Worm (Caenorhabditis elegans) whole organism, midembryonic: Measurements from ENCODE around the gene F21H7.5.
A peak's percentile ranks its signal among the peaks of the same experiment; 100 is the strongest.

ENCODE experiments used
- T22C8.4 ChIP-seq: fragments of 200-800 bp; sonication (Bioruptor generic); IDR thresholded peaks from 2 replicates; pipeline ENCODE4 v1.3.6; 2022; ENCODE audit warnings: missing genetic modification characterization, missing compliant biosample characterization
- cog-1 ChIP-seq: sonication (generic microtip); optimal IDR thresholded peaks from 2 replicates; lab custom pipeline; 2016; ENCODE audit warnings: missing genetic modification characterization, missing compliant biosample characterization
- flt-1 ChIP-seq: fragments of 200-800 bp; sonication (Bioruptor generic); IDR thresholded peaks from 2 replicates; pipeline ENCODE4 v1.3.6; 2022; ENCODE audit warnings: missing genetic modification characterization, missing compliant biosample characterization
- klf-2 ChIP-seq: fragments of 200-800 bp; sonication (Bioruptor generic); conservative IDR thresholded peaks from 2 replicates; pipeline ENCODE4 v1.3.6; 2022; ENCODE audit warnings: missing genetic modification reagents, missing genetic modification characterization, missing compliant biosample characterization
- med-1 ChIP-seq: sonication (generic microtip); optimal IDR thresholded peaks from 2 replicates; lab custom pipeline; 2017; ENCODE audit warnings: missing genetic modification characterization, mild to moderate bottlenecking, missing compliant biosample characterization, antibody characterized with exemption, missing genetic modification reagents; ENCODE audit not compliant: insufficient read depth
- ref-1 ChIP-seq: fragments of 200-800 bp; sonication (Bioruptor generic); conservative IDR thresholded peaks from 2 replicates; pipeline ENCODE4 v1.3.6; 2022; ENCODE audit warnings: missing genetic modification reagents, missing genetic modification characterization, missing compliant biosample characterization
- tab-1 ChIP-seq: fragments of 200-800 bp; sonication (Bioruptor generic); IDR thresholded peaks from 2 replicates; pipeline ENCODE4 v1.3.6; 2022; ENCODE audit warnings: missing genetic modification characterization, missing compliant biosample characterization
- ztf-23 ChIP-seq: fragments of 200-800 bp; sonication (Bioruptor generic); IDR thresholded peaks from 2 replicates; pipeline ENCODE4 v1.3.6; 2022; ENCODE audit warnings: missing genetic modification reagents, missing genetic modification characterization, missing compliant biosample characterization
- ztf-29 ChIP-seq: fragments of 200-800 bp; sonication (Bioruptor generic); IDR thresholded peaks from 2 replicates; pipeline ENCODE4 v1.3.6; 2022; ENCODE audit warnings: missing genetic modification reagents, missing genetic modification characterization, missing compliant biosample characterization

F21H7.5 gene

ce11 chrV:16210257-16211002 lies 26.9 kb upstream of the F21H7.5 start, which contains the start of gene F11A5.16:
Gene F11A5.16 (plus strand): TSS chrV:16210952.
- TF ChIP-seq tab-1 (GFP tag; lab: Robert Waterston, UW) = 0 out of 2 replicates have a peak, but pooled peaks have one; percentile 18
- no peak for TF ChIP-seq med-1 (GFP tag; lab: Kevin White, UChicago)

ce11 chrV:16211713-16212112 lies 25.6 kb upstream of the F21H7.5 start:
- TF ChIP-seq med-1 (GFP tag; lab: Kevin White, UChicago) (no peak), cog-1 (tag; lab: Kevin White, UChicago) (no peak), ztf-23 (GFP tag; lab: Robert Waterston, UW) (no peak), ref-1 (GFP tag; lab: Robert Waterston, UW) (no peak), T22C8.4 (GFP tag; lab: Robert Waterston, UW) (no peak), tab-1 (GFP tag; lab: Robert Waterston, UW) (no peak), ztf-29 (GFP tag; lab: Robert Waterston, UW) (no peak), klf-2 (no peak), flt-1 (GFP tag; lab: Robert Waterston, UW) (no peak)

- TF ChIP-seq tab-1 (GFP tag; lab: Robert Waterston, UW) (no peak), med-1 (GFP tag; lab: Kevin White, UChicago) (no peak), ztf-23 (GFP tag; lab: Robert Waterston, UW) (no peak), ref-1 (GFP tag; lab: Robert Waterston, UW) (no peak), klf-2 (no peak), T22C8.4 (GFP tag; lab: Robert Waterston, UW) (no peak), ztf-29 (GFP tag; lab: Robert Waterston, UW) (no peak), flt-1 (GFP tag; lab: Robert Waterston, UW) (no peak), cog-1 (tag; lab: Kevin White, UChicago) (no peak)
Measured at ce11 chrV:16213323-16213722, 24.0 kb upstream of the F21H7.5 start.

ce11 chrV:16214505-16214904 lies 22.8 kb upstream of the F21H7.5 start, which contains the start of gene F11A5.9:
Gene F11A5.9 (plus strand): TSS chrV:16214890.
- TF ChIP-seq tab-1 (GFP tag; lab: Robert Waterston, UW) = no peak
- TF ChIP-seq klf-2 = no peak
- TF ChIP-seq ztf-23 (GFP tag; lab: Robert Waterston, UW) = no peak
- no peak for TF ChIP-seq med-1 (GFP tag; lab: Kevin White, UChicago)
- TF ChIP-seq cog-1 (tag; lab: Kevin White, UChicago) = no peak
- no peak for TF ChIP-seq ref-1 (GFP tag; lab: Robert Waterston, UW)
- no peak for TF ChIP-seq flt-1 (GFP tag; lab: Robert Waterston, UW)
- no peak for TF ChIP-seq ztf-29 (GFP tag; lab: Robert Waterston, UW)
- TF ChIP-seq T22C8.4 (GFP tag; lab: Robert Waterston, UW) = no peak

- TF ChIP-seq T22C8.4 (GFP tag; lab: Robert Waterston, UW) = no peak
- no peak for TF ChIP-seq ztf-29 (GFP tag; lab: Robert Waterston, UW)
- no peak for TF ChIP-seq ztf-23 (GFP tag; lab: Robert Waterston, UW)
- no peak for TF ChIP-seq klf-2
- no peak for TF ChIP-seq tab-1 (GFP tag; lab: Robert Waterston, UW)
- TF ChIP-seq flt-1 (GFP tag; lab: Robert Waterston, UW) = no peak
Measured at ce11 chrV:16218522-16218921, 18.8 kb upstream of the F21H7.5 start, which contains the start of gene F11A5.15. Gene F11A5.15 (minus strand): TSS chrV:16218622.

- no peak for TF ChIP-seq ztf-23 (GFP tag; lab: Robert Waterston, UW)
- no peak for TF ChIP-seq flt-1 (GFP tag; lab: Robert Waterston, UW)
- TF ChIP-seq med-1 (GFP tag; lab: Kevin White, UChicago) = no peak
- no peak for TF ChIP-seq tab-1 (GFP tag; lab: Robert Waterston, UW)
- TF ChIP-seq ref-1 (GFP tag; lab: Robert Waterston, UW) = no peak
- no peak for TF ChIP-seq ztf-29 (GFP tag; lab: Robert Waterston, UW)
- TF ChIP-seq T22C8.4 (GFP tag; lab: Robert Waterston, UW) = no peak
- TF ChIP-seq cog-1 (tag; lab: Kevin White, UChicago) = no peak
Measured at ce11 chrV:16218972-16219757, 18.2 kb upstream of the F21H7.5 start, which contains the start of gene glc-1. Gene glc-1 (plus strand): TSS chrV:16219634.

DNA sequence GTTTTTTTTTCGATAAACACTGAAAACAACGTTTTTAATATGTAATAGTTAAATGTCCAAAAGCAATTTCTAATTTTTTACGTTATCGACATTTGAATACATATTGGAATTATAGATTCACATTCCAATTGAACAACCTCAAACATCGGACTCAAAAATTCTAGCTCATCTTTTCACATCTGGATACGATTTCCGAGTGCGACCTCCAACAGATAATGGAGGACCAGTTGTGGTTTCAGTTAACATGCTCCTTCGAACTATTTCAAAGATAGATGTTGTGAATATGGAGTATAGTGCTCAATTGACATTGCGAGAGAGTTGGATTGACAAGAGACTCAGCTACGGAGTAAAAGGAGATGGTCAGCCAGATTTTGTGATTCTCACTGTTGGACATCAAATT lies 17.3 kb upstream of the F21H7.5 start:
- TF ChIP-seq ztf-23 (GFP tag; lab: Robert Waterston, UW) (no peak), tab-1 (GFP tag; lab: Robert Waterston, UW) (no peak), med-1 (GFP tag; lab: Kevin White, UChicago) (no peak), flt-1 (GFP tag; lab: Robert Waterston, UW) (no peak), ref-1 (GFP tag; lab: Robert Waterston, UW) (no peak), cog-1 (tag; lab: Kevin White, UChicago) (no peak), klf-2 (no peak), T22C8.4 (GFP tag; lab: Robert Waterston, UW) (no peak), ztf-29 (GFP tag; lab: Robert Waterston, UW) (no peak)

- TF ChIP-seq ztf-23 (GFP tag; lab: Robert Waterston, UW) = no peak
- TF ChIP-seq klf-2 = no peak
- TF ChIP-seq ref-1 (GFP tag; lab: Robert Waterston, UW) = no peak
- TF ChIP-seq med-1 (GFP tag; lab: Kevin White, UChicago) = no peak
- TF ChIP-seq cog-1 (tag; lab: Kevin White, UChicago) = no peak
- TF ChIP-seq tab-1 (GFP tag; lab: Robert Waterston, UW) = no peak
- TF ChIP-seq flt-1 (GFP tag; lab: Robert Waterston, UW) = no peak
- TF ChIP-seq T22C8.4 (GFP tag; lab: Robert Waterston, UW) = no peak
- no peak for TF ChIP-seq ztf-29 (GFP tag; lab: Robert Waterston, UW)
Measured at ce11 chrV:16224027-16224426, 13.3 kb upstream of the F21H7.5 start, which contains the start of gene stdh-2. Gene stdh-2 (plus strand): TSS chrV:16224327.
